Fruit fly (Drosophila melanogaster): ENCODE measurements around the gene Brd8.

Gene Brd8

dm6 chr3R:29214262-29214661 is 9.0 kb upstream of the Brd8 start (continued):
- TF ChIP-seq CG12659 (GFP tag; optimal IDR thresholded peaks at IDR 0.05) (peak; percentile 100), CG10267 (tag; optimal IDR thresholded peaks at IDR 0.05) (peak; percentile 98), CG18011 (GFP tag; optimal IDR thresholded peaks at IDR 0.05) (peak; percentile 93), Hsf (GFP tag; optimal IDR thresholded peaks at IDR 0.05) (peak; percentile 99), tll (GFP tag; optimal IDR thresholded peaks at IDR 0.05) (peak in 1 of 2 experiments; percentile 89), Six4 (GFP tag; optimal IDR thresholded peaks at IDR 0.05) (peak; percentile 99), CG8765 (GFP tag; IDR thresholded peaks at IDR 0.05) (peak; percentile 99), tup (GFP tag; optimal IDR thresholded peaks at IDR 0.05) (peak; percentile 99), CG11398 (GFP tag; optimal IDR thresholded peaks at IDR 0.05) (peak; percentile 99), hb (GFP tag; IDR thresholded peaks at IDR 0.05; ENCODE audit: partially characterized antibody) (no peak), slou (GFP tag; optimal IDR thresholded peaks at IDR 0.05) (peak; percentile 98), btn (GFP tag; optimal IDR thresholded peaks at IDR 0.05) (peak; percentile 99), Max (GFP tag; optimal IDR thresholded peaks at IDR 0.05) (peak; percentile 99), CG6765 (GFP tag; optimal IDR thresholded peaks at IDR 0.05) (peak; percentile 99), CG14050 (GFP tag; IDR thresholded peaks at IDR 0.05) (peak; percentile 99), nmo (GFP tag; optimal IDR thresholded peaks at IDR 0.05) (peak; percentile 99), maf-S (GFP tag; optimal IDR thresholded peaks at IDR 0.05) (peak; percentile 99), HmgZ (tag; optimal IDR thresholded peaks at IDR 0.05) (peak; percentile 99), Chrac-16 (GFP tag; optimal IDR thresholded peaks at IDR 0.05) (peak; percentile 99), CG4328 (GFP tag; optimal IDR thresholded peaks at IDR 0.05) (peak; percentile 99), CG8359 (GFP tag; optimal IDR thresholded peaks at IDR 0.05; ENCODE audit: borderline replicate concordance) (peak; percentile 96), gfzf (GFP tag; optimal IDR thresholded peaks at IDR 0.05) (peak; percentile 44), kah (GFP tag; optimal IDR thresholded peaks at IDR 0.05) (peak; percentile 97), Hmx (GFP tag; optimal IDR thresholded peaks at IDR 0.05) (peak; percentile 96), Vsx1 (GFP tag; optimal IDR thresholded peaks at IDR 0.05) (peak; percentile 98), dimm (GFP tag; IDR thresholded peaks at IDR 0.05) (peak; percentile 97), luna (GFP tag; optimal IDR thresholded peaks at IDR 0.05) (peak; percentile 96), mam (GFP tag; optimal IDR thresholded peaks at IDR 0.05) (peak; percentile 99), prd (optimal IDR thresholded peaks at IDR 0.05) (no peak), prd (GFP tag; IDR thresholded peaks at IDR 0.05) (peak; percentile 99), chm (GFP tag; IDR thresholded peaks at IDR 0.05) (peak; percentile 100), ewg (GFP tag; optimal IDR thresholded peaks at IDR 0.05) (peak; percentile 97), emc (GFP tag; optimal IDR thresholded peaks at IDR 0.05) (peak; percentile 97), CG8290 (GFP tag; optimal IDR thresholded peaks at IDR 0.05) (peak; percentile 99), CG8290 (tag; optimal IDR thresholded peaks at IDR 0.05) (peak; percentile 97 to 99), Opbp (GFP tag; IDR thresholded peaks at IDR 0.05; ENCODE audit: partially characterized antibody) (peak; percentile 68), Mad (GFP tag; optimal IDR thresholded peaks at IDR 0.05) (peak; percentile 99), CG6254 (GFP tag; optimal IDR thresholded peaks at IDR 0.05) (peak; percentile 98), CG10462 (GFP tag; optimal IDR thresholded peaks at IDR 0.05) (peak; percentile 99), Drgx (GFP tag; IDR thresholded peaks at IDR 0.05) (peak; percentile 100), pros (GFP tag; optimal IDR thresholded peaks at IDR 0.05) (peak; percentile 68), Xrp1 (GFP tag; IDR thresholded peaks at IDR 0.05) (peak; percentile 100), CrebB (tag; optimal IDR thresholded peaks at IDR 0.05) (peak; percentile 99), CG8924 (tag; optimal IDR thresholded peaks at IDR 0.05) (peak; percentile 99), seq (GFP tag; IDR thresholded peaks at IDR 0.05) (peak; percentile 99), Blimp-1 (GFP tag; optimal IDR thresholded peaks at IDR 0.05) (peak; percentile 98), Mrtf (GFP tag; IDR thresholded peaks at IDR 0.05) (peak; percentile 99), row (GFP tag; IDR thresholded peaks at IDR 0.05) (peak; percentile 100), Fer2 (tag; optimal IDR thresholded peaks at IDR 0.05) (peak; percentile 97), schlank (tag; optimal IDR thresholded peaks at IDR 0.05) (peak; percentile 98), CG10654 (GFP tag; optimal IDR thresholded peaks at IDR 0.05) (peak; percentile 99)
